ENCODE assay signal across 4 fruit fly cellular contexts in genomic region chr2L:16276820-16277219, dm6.
TF ChIP-seq lines count a peak whose summit lies in the region.

No protein-coding gene starts in this region.

- TF ChIP-seq CTCF in whole organism, embryonic (GFP tag; optimal IDR thresholded peaks at IDR 0.05; lab: Kevin White, UChicago): no peak

TF ChIP-seq in whole organism, adult, 20 proteins besides CTCF, POLR2A, EP300 and RAD21:
- TF ChIP-seq cic (GFP tag; optimal IDR thresholded peaks at IDR 0.05; lab: Kevin White, UChicago): peak; percentile 74
- no peak for TF ChIP-seq Crg-1 (GFP tag; optimal IDR thresholded peaks at IDR 0.05; lab: Kevin White, UChicago)
- peak; percentile 24 for TF ChIP-seq CG7101 (tag; optimal IDR thresholded peaks at IDR 0.05; lab: Kevin White, UChicago)
- TF ChIP-seq pad (GFP tag; optimal IDR thresholded peaks at IDR 0.05; lab: Kevin White, UChicago): peak; percentile 27

TF ChIP-seq in whole organism, embryonic, 481 proteins besides CTCF, POLR2A, EP300 and RAD21:
- TF ChIP-seq Trl (optimal IDR thresholded peaks at IDR 0.05; lab: Kevin White, UChicago) (peak; percentile 40 to 42), Trl (GFP tag; optimal IDR thresholded peaks at IDR 0.05; lab: Kevin White, UChicago) (no peak), crp (GFP tag; optimal IDR thresholded peaks at IDR 0.05; lab: Kevin White, UChicago) (peak in 1 of 2 experiments; percentile 5), zen (tag; optimal IDR thresholded peaks at IDR 0.05; lab: Kevin White, UChicago) (peak; percentile 0), CG12299 (tag; optimal IDR thresholded peaks at IDR 0.05; lab: Kevin White, UChicago) (no peak), Pdp1 (GFP tag; optimal IDR thresholded peaks at IDR 0.05; lab: Kevin White, UChicago) (peak in 1 of 2 experiments; percentile 11), CG10959 (GFP tag; IDR thresholded peaks at IDR 0.05; lab: Robert Waterston, UW) (no peak), ash1 (GFP tag; optimal IDR thresholded peaks at IDR 0.05; lab: Kevin White, UChicago) (no peak), pfk (GFP tag; optimal IDR thresholded peaks at IDR 0.05; lab: Kevin White, UChicago) (peak; percentile 7), cas (GFP tag; IDR thresholded peaks at IDR 0.05; lab: Robert Waterston, UW) (no peak), CG10321 (GFP tag; IDR thresholded peaks at IDR 0.05; lab: Robert Waterston, UW) (0 out of 2 replicates have a peak, but pooled peaks have one; percentile 26), NK7.1 (GFP tag; optimal IDR thresholded peaks at IDR 0.05; lab: Kevin White, UChicago) (no peak), ab (GFP tag; optimal IDR thresholded peaks at IDR 0.05; lab: Kevin White, UChicago) (no peak), CG10209 (GFP tag; optimal IDR thresholded peaks at IDR 0.05; lab: Kevin White, UChicago) (no peak), CG13296 (GFP tag; optimal IDR thresholded peaks at IDR 0.05; lab: Kevin White, UChicago) (no peak), trem (tag; optimal IDR thresholded peaks at IDR 0.05; lab: Kevin White, UChicago) (no peak), CG6791 (GFP tag; IDR thresholded peaks at IDR 0.05; lab: Robert Waterston, UW; ENCODE audit: partially characterized antibody) (no peak), Side (GFP tag; optimal IDR thresholded peaks at IDR 0.05; lab: Kevin White, UChicago) (no peak), CG13624 (GFP tag; optimal IDR thresholded peaks at IDR 0.05; lab: Kevin White, UChicago) (no peak), CG13775 (GFP tag; optimal IDR thresholded peaks at IDR 0.05; lab: Kevin White, UChicago) (no peak), CG14860 (GFP tag; IDR thresholded peaks at IDR 0.05; lab: Robert Waterston, UW; ENCODE audit: partially characterized antibody) (no peak), Hr3 (GFP tag; optimal IDR thresholded peaks at IDR 0.05; lab: Kevin White, UChicago) (no peak)

TF ChIP-seq in whole organism, prepupa, 60 proteins besides CTCF, POLR2A, EP300 and RAD21:
- TF ChIP-seq fkh (GFP tag; optimal IDR thresholded peaks at IDR 0.05; lab: Kevin White, UChicago): peak; percentile 38
- no peak for TF ChIP-seq fd85E (GFP tag; optimal IDR thresholded peaks at IDR 0.05; lab: Kevin White, UChicago)
- peak; percentile 70 for TF ChIP-seq dsx (GFP tag; optimal IDR thresholded peaks at IDR 0.05; lab: Kevin White, UChicago; ENCODE audit: poor library complexity, severe bottlenecking)

TF ChIP-seq in whole organism, pupa, 21 proteins besides CTCF, POLR2A, EP300 and RAD21:
- TF ChIP-seq CG34367 (tag; optimal IDR thresholded peaks at IDR 0.05; lab: Kevin White, UChicago): no peak
- 0 out of 3 replicates have a peak, but pooled peaks have one; percentile 35 for TF ChIP-seq CG4496 (GFP tag; IDR thresholded peaks at IDR 0.05; lab: Robert Waterston, UW)
- no peak for TF ChIP-seq CG32121 (GFP tag; IDR thresholded peaks at IDR 0.05; lab: Robert Waterston, UW)
